Worm (Caenorhabditis elegans) whole organism, midembryonic: ENCODE data around the gene C15B12.2.

Experiments
- cog-1 ChIP-seq: sonication (generic microtip); optimal IDR thresholded peaks from 2 replicates; lab custom pipeline; 2016; ENCODE audit warnings: missing genetic modification characterization, missing compliant biosample characterization
- klf-2 ChIP-seq: fragments of 200-800 bp; sonication (Bioruptor generic); conservative IDR thresholded peaks from 2 replicates; pipeline ENCODE4 v1.3.6; 2022; ENCODE audit warnings: missing genetic modification reagents, missing genetic modification characterization, missing compliant biosample characterization
- med-1 ChIP-seq: sonication (generic microtip); optimal IDR thresholded peaks from 2 replicates; lab custom pipeline; 2017; ENCODE audit warnings: missing genetic modification characterization, mild to moderate bottlenecking, missing compliant biosample characterization, antibody characterized with exemption, missing genetic modification reagents; ENCODE audit not compliant: insufficient read depth
- tab-1 ChIP-seq: fragments of 200-800 bp; sonication (Bioruptor generic); IDR thresholded peaks from 2 replicates; pipeline ENCODE4 v1.3.6; 2022; ENCODE audit warnings: missing genetic modification characterization, missing compliant biosample characterization

DNA sequence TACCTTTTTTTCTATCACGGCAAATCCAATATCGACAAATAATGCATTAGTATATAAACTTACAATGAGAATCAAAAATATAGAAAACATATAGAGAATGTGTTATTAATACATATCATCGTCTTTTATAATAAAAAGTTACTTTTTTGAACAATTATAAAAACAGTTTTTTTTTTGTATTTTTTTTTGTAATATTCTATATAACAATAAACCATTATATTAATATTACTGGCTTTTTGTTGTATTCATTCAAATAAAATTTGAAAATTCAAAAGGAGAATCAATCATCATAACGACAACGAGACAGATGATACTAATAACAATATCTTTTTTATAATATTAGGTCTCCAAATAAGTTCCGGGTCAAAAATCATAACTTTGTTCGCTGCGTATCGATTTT, 25.7 kb upstream of the C15B12.2 start, which contains the start of gene K10C2.8:
- TF ChIP-seq cog-1 (tag; lab: Kevin White, UChicago) (no peak), med-1 (no peak), tab-1 (GFP tag; lab: Robert Waterston, UW) (no peak), klf-2 (GFP tag; lab: Robert Waterston, UW) (no peak)
